Fruit fly (Drosophila melanogaster): Measurements from ENCODE around the gene Sgs7.

Sgs7 gene

DNA sequence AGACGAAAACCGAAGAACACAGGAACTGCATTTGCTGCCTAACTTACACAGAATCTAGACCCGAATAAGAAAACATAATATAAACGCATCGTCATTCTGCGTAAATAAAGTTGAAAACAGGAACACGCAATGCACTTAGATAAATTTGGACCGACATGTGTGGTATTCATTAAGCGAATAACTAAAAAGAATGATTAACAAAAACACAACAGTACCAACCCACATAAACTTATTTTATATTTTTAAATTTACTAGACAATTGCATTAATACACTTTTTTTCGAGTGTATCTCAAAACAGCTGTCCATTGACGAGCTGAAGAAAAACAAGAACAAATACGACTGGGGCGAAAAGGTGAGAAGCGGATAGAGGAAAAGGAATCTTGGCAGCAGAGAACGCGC is 44.7 kb downstream of the Sgs7 start (continued):
- TF ChIP-seq grn (GFP tag; optimal IDR thresholded peaks at IDR 0.05) (peak; percentile 24), exex (tag; optimal IDR thresholded peaks at IDR 0.05) (no peak), CG16779 (GFP tag; IDR thresholded peaks at IDR 0.05) (no peak), jigr1 (GFP tag; IDR thresholded peaks at IDR 0.05) (no peak), sim (GFP tag; IDR thresholded peaks at IDR 0.05) (peak; percentile 91), Dek (tag; optimal IDR thresholded peaks at IDR 0.05) (peak; percentile 36), fd64A (GFP tag; optimal IDR thresholded peaks at IDR 0.05) (peak; percentile 74), bowl (GFP tag; IDR thresholded peaks at IDR 0.05) (no peak), wdn (GFP tag; IDR thresholded peaks at IDR 0.05) (no peak), CG3726 (GFP tag; IDR thresholded peaks at IDR 0.05) (0 out of 3 replicates have a peak, but pooled peaks have one; percentile 49), CG9609 (GFP tag; optimal IDR thresholded peaks at IDR 0.05) (peak; percentile 67), Fer3 (tag; optimal IDR thresholded peaks at IDR 0.05) (peak; percentile 64), CG6683 (GFP tag; optimal IDR thresholded peaks at IDR 0.05) (peak; percentile 32), Ssrp (tag; optimal IDR thresholded peaks at IDR 0.05) (peak; percentile 88), CG14441 (GFP tag; IDR thresholded peaks at IDR 0.05) (peak; percentile 68), gfzf (GFP tag; optimal IDR thresholded peaks at IDR 0.05) (no peak), pho (GFP tag; optimal IDR thresholded peaks at IDR 0.05) (no peak), CG8924 (tag; optimal IDR thresholded peaks at IDR 0.05) (peak; percentile 93), tll (GFP tag; optimal IDR thresholded peaks at IDR 0.05) (peak in 1 of 2 experiments; percentile 53), h (optimal IDR thresholded peaks at IDR 0.05) (no peak), CG8478 (optimal IDR thresholded peaks at IDR 0.05) (no peak), ERR (GFP tag; optimal IDR thresholded peaks at IDR 0.05) (no peak), CrebB (tag; optimal IDR thresholded peaks at IDR 0.05) (peak; percentile 40), p53 (GFP tag; optimal IDR thresholded peaks at IDR 0.05) (peak; percentile 9), Neu2 (GFP tag; optimal IDR thresholded peaks at IDR 0.05; ENCODE audit: borderline replicate concordance) (no peak), CG9797 (GFP tag; optimal IDR thresholded peaks at IDR 0.05) (peak; percentile 12), org-1 (GFP tag; optimal IDR thresholded peaks at IDR 0.05) (peak; percentile 75), CG1603 (tag; optimal IDR thresholded peaks at IDR 0.05) (peak; percentile 92), bcd (GFP tag; optimal IDR thresholded peaks at IDR 0.05) (peak; percentile 72), sens (GFP tag) (peak; percentile 99), z (GFP tag; IDR thresholded peaks at IDR 0.05) (0 out of 3 replicates have a peak, but pooled peaks have one; percentile 5), CG2120 (GFP tag; optimal IDR thresholded peaks at IDR 0.05) (peak; percentile 53), odd (GFP tag; optimal IDR thresholded peaks at IDR 0.05) (peak; percentile 65), Tbp (GFP tag; optimal IDR thresholded peaks at IDR 0.05) (no peak), CG6765 (GFP tag; optimal IDR thresholded peaks at IDR 0.05) (no peak), da (GFP tag; optimal IDR thresholded peaks at IDR 0.05) (peak; percentile 58), maf-S (GFP tag; optimal IDR thresholded peaks at IDR 0.05) (peak; percentile 61), CTCF (GFP tag; optimal IDR thresholded peaks at IDR 0.05) (no peak), tin (GFP tag; optimal IDR thresholded peaks at IDR 0.05) (peak; percentile 85), Sox102F (GFP tag; optimal IDR thresholded peaks at IDR 0.05) (peak; percentile 80), CHES-1-like (GFP tag; optimal IDR thresholded peaks at IDR 0.05) (peak; percentile 59), CG30431 (GFP tag; optimal IDR thresholded peaks at IDR 0.05) (peak; percentile 80), tio (GFP tag; optimal IDR thresholded peaks at IDR 0.05) (peak; percentile 78), CG8281 (tag; optimal IDR thresholded peaks at IDR 0.05) (peak; percentile 42), CG8944 (GFP tag; optimal IDR thresholded peaks at IDR 0.05) (peak; percentile 75), CG1233 (GFP tag; optimal IDR thresholded peaks at IDR 0.05) (peak; percentile 81), CG13894 (tag; optimal IDR thresholded peaks at IDR 0.05) (no peak), Sry-β (GFP tag; optimal IDR thresholded peaks at IDR 0.05) (peak; percentile 40), Dll (GFP tag; IDR thresholded peaks at IDR 0.05; ENCODE audit: partially characterized antibody) (no peak), CG11085 (GFP tag; IDR thresholded peaks at IDR 0.05) (0 out of 2 replicates have a peak, but pooled peaks have one; percentile 22), CG12299 (tag; optimal IDR thresholded peaks at IDR 0.05) (peak; percentile 48), CG10543 (GFP tag; optimal IDR thresholded peaks at IDR 0.05) (no peak), CG32772 (GFP tag; IDR thresholded peaks at IDR 0.05) (peak; percentile 73)
